Worm (Caenorhabditis elegans) whole organism, L2 larva: ENCODE measurements around the gene lin-3.

Experiments
- C34F6.9 ChIP-seq: fragments of 150-350 bp; optimal IDR thresholded peaks from 2 replicates; lab custom pipeline; 2014; ENCODE audit warnings: missing biosample characterization, missing genetic modification characterization
- R02D3.7 ChIP-seq: fragments of 150-350 bp; optimal IDR thresholded peaks from 2 replicates; lab custom pipeline; 2014; ENCODE audit warnings: missing biosample characterization, missing genetic modification characterization
- ZK546.5 ChIP-seq: sonication (generic microtip); optimal IDR thresholded peaks from 2 replicates; lab custom pipeline; 2017; ENCODE audit warnings: missing biosample characterization, missing genetic modification characterization
- alr-1 ChIP-seq: fragments of 150-350 bp; optimal IDR thresholded peaks from 2 replicates; lab custom pipeline; 2014; ENCODE audit warnings: missing biosample characterization, missing genetic modification characterization
- blmp-1 ChIP-seq: sonication (generic microtip); optimal IDR thresholded peaks from 2 replicates; lab custom pipeline; 2017; ENCODE audit warnings: missing genetic modification characterization, mild to moderate bottlenecking, missing compliant biosample characterization, antibody characterized with exemption, moderate library complexity; ENCODE audit not compliant: insufficient read depth
- ceh-16 ChIP-seq: fragments of 150-350 bp; optimal IDR thresholded peaks from 2 replicates; lab custom pipeline; 2014; ENCODE audit warnings: missing biosample characterization, missing genetic modification characterization
- crh-2 ChIP-seq: sonication (generic microtip); optimal IDR thresholded peaks from 2 replicates; lab custom pipeline; 2017; ENCODE audit warnings: missing biosample characterization, missing genetic modification characterization
- dmd-4 ChIP-seq: sonication (generic microtip); optimal IDR thresholded peaks from 2 replicates; lab custom pipeline; 2017; ENCODE audit warnings: missing biosample characterization, missing genetic modification characterization
- egl-27 ChIP-seq: sonication (generic microtip); optimal IDR thresholded peaks from 3 replicates; lab custom pipeline; 2017; ENCODE audit warnings: missing biosample characterization, missing genetic modification reagents, missing genetic modification characterization
- lin-13 ChIP-seq: fragments of 150-350 bp; optimal IDR thresholded peaks from 2 replicates; lab custom pipeline; 2014; ENCODE audit warnings: missing biosample characterization, missing genetic modification reagents, missing genetic modification characterization
- lin-39 ChIP-seq: fragments of 150-350 bp; optimal IDR thresholded peaks from 2 replicates; lab custom pipeline; 2014; ENCODE audit warnings: missing biosample characterization, missing genetic modification reagents, missing genetic modification characterization
- lsy-2 ChIP-seq, 2 experiments: fragments of 150-350 bp in 1 of 2; sonication (generic microtip) in 1 of 2; optimal IDR thresholded peaks; 2 replicates each; lab custom pipeline; 2014 to 2017; ENCODE audit warnings: missing biosample characterization in 2 of 2, missing genetic modification characterization in 2 of 2
- mab-5 ChIP-seq: fragments of 150-350 bp; optimal IDR thresholded peaks from 2 replicates; lab custom pipeline; 2014; ENCODE audit warnings: missing biosample characterization, missing genetic modification characterization
- mbf-1 ChIP-seq: sonication (generic microtip); optimal IDR thresholded peaks from 2 replicates; lab custom pipeline; 2017; ENCODE audit warnings: missing biosample characterization, missing genetic modification characterization
- nhr-10 ChIP-seq: sonication (generic microtip); optimal IDR thresholded peaks from 2 replicates; lab custom pipeline; 2017; ENCODE audit warnings: missing biosample characterization, missing genetic modification characterization
- nhr-11 ChIP-seq: fragments of 150-350 bp; optimal IDR thresholded peaks from 2 replicates; lab custom pipeline; 2014; ENCODE audit warnings: missing biosample characterization, missing genetic modification characterization
- nhr-12 ChIP-seq: fragments of 150-350 bp; optimal IDR thresholded peaks from 2 replicates; lab custom pipeline; 2014; ENCODE audit warnings: missing biosample characterization, missing genetic modification characterization
- nhr-129 ChIP-seq: fragments of 150-350 bp; optimal IDR thresholded peaks from 2 replicates; lab custom pipeline; 2014; ENCODE audit warnings: missing biosample characterization, missing genetic modification characterization
- nhr-21 ChIP-seq: fragments of 150-350 bp; optimal IDR thresholded peaks from 2 replicates; lab custom pipeline; 2014; ENCODE audit warnings: missing biosample characterization, missing genetic modification characterization
- nhr-23 ChIP-seq: fragments of 150-350 bp; optimal IDR thresholded peaks from 2 replicates; lab custom pipeline; 2014; ENCODE audit warnings: missing biosample characterization, missing genetic modification reagents, missing genetic modification characterization
- nhr-25 ChIP-seq: fragments of 150-350 bp; sonication (generic microtip); optimal IDR thresholded peaks from 3 replicates; lab custom pipeline; 2014; ENCODE audit warnings: missing biosample characterization, missing genetic modification characterization
- nhr-6 ChIP-seq: fragments of 150-350 bp; optimal IDR thresholded peaks from 2 replicates; lab custom pipeline; 2014; ENCODE audit warnings: missing biosample characterization, missing genetic modification characterization
- nhr-77 ChIP-seq: fragments of 150-350 bp; optimal IDR thresholded peaks from 2 replicates; lab custom pipeline; 2014; ENCODE audit warnings: missing biosample characterization, missing genetic modification characterization
- peb-1 ChIP-seq: fragments of 150-350 bp; optimal IDR thresholded peaks from 2 replicates; lab custom pipeline; 2014; ENCODE audit warnings: missing biosample characterization, missing genetic modification characterization
- sem-4 ChIP-seq: fragments of 150-350 bp; optimal IDR thresholded peaks from 2 replicates; lab custom pipeline; 2014; ENCODE audit warnings: missing biosample characterization, missing genetic modification reagents, missing genetic modification characterization
- skn-1 ChIP-seq: sonication (generic microtip); optimal IDR thresholded peaks from 2 replicates; lab custom pipeline; 2017; ENCODE audit warnings: missing biosample characterization, missing genetic modification characterization
- sma-3 ChIP-seq: sonication (generic microtip); optimal IDR thresholded peaks from 2 replicates; lab custom pipeline; 2016; ENCODE audit warnings: missing genetic modification reagents, missing genetic modification characterization, missing compliant biosample characterization
- sma-9 ChIP-seq, 2 experiments: fragments of 150-350 bp in 1 of 2; sonication (generic microtip) in 1 of 2; optimal IDR thresholded peaks; 2 replicates each; lab custom pipeline; 2014 to 2016; ENCODE audit warnings: missing genetic modification characterization in 2 of 2, mild to moderate bottlenecking in 1 of 2, missing biosample characterization in 1 of 2, missing compliant biosample characterization in 1 of 2, missing genetic modification reagents in 1 of 2, moderate library complexity in 1 of 2
- unc-39 ChIP-seq: fragments of 150-350 bp; optimal IDR thresholded peaks from 2 replicates; lab custom pipeline; 2014; ENCODE audit warnings: missing biosample characterization, missing genetic modification characterization
- ztf-1 ChIP-seq: fragments of 200-800 bp; sonication (Bioruptor generic); conservative IDR thresholded peaks from 2 replicates; pipeline ENCODE4 v1.3.6; 2022; ENCODE audit warnings: missing genetic modification characterization, missing compliant biosample characterization
- ztf-11 ChIP-seq: sonication (generic microtip); optimal IDR thresholded peaks from 2 replicates; lab custom pipeline; 2017; ENCODE audit warnings: missing biosample characterization, missing genetic modification characterization
- ztf-4 ChIP-seq: fragments of 150-350 bp; optimal IDR thresholded peaks from 2 replicates; lab custom pipeline; 2014; ENCODE audit warnings: missing biosample characterization, missing genetic modification characterization

Gene lin-3

DNA sequence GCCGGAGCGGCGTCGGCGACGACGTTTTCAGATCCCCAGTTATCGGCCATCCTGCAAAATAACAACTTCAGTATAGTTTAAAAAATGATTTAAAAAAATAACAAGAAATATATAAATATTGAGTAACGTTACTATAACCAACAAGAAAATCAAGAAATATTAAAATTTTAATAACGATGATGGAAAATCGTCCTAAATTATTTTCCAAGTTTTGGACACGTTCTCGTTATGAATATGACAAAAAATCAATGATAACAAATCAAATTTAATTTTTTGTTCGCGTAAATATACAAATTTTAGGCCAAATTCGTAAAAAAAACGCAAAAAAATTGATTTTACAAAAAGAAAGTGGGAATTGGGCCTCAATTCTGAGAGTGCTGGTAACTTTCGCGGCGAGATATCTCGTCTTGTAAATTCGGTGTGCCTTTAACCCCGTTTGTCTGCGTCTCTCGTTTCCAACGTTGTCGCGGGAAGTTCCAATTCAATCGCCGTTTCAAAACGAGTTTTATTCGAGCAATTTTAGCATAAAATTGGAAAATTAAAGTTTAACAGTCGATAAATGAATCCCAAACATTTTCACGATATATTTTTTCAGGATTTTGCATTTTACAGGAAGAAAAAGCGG is 57.0 kb downstream of the lin-3 start, which contains the start of gene rps-5 (continued):
- TF ChIP-seq blmp-1 (tag; lab: Kevin White, UChicago), result no peak
- peak; percentile 41 for TF ChIP-seq sma-9 (GFP tag; optimal IDR thresholded peaks at IDR 0.05; lab: Kevin White, UChicago)
- TF ChIP-seq sma-9 (tag; optimal IDR thresholded peaks at IDR 0.05; lab: Kevin White, UChicago), result no peak
- peak; percentile 14 for TF ChIP-seq mab-5 (tag; lab: Kevin White, UChicago)
- TF ChIP-seq lin-13 (GFP tag; lab: Kevin White, UChicago), result peak; percentile 61
- no peak for TF ChIP-seq unc-39 (tag; lab: Kevin White, UChicago)
- TF ChIP-seq nhr-25, result peak; percentile 59
- TF ChIP-seq lin-39 (tag; lab: Kevin White, UChicago), result no peak
- no peak for TF ChIP-seq ceh-16 (tag; lab: Kevin White, UChicago)
- no peak for TF ChIP-seq egl-27 (tag; lab: Kevin White, UChicago)
- TF ChIP-seq alr-1 (tag; lab: Kevin White, UChicago), result no peak
- TF ChIP-seq ztf-11, result no peak
- TF ChIP-seq C34F6.9 (tag; lab: Kevin White, UChicago), result peak; percentile 71
- TF ChIP-seq ZK546.5 (tag; lab: Kevin White, UChicago), result peak; percentile 15
- TF ChIP-seq sma-3 (GFP tag; lab: Kevin White, UChicago), result peak; percentile 22
- no peak for TF ChIP-seq nhr-23 (tag; lab: Kevin White, UChicago)
- no peak for TF ChIP-seq nhr-10 (tag; lab: Kevin White, UChicago)
- TF ChIP-seq nhr-11 (tag; lab: Kevin White, UChicago), result no peak
- no peak for TF ChIP-seq peb-1 (tag; lab: Kevin White, UChicago)
- peak; percentile 65 for TF ChIP-seq crh-2 (tag; lab: Kevin White, UChicago)
- TF ChIP-seq ztf-4 (tag; lab: Kevin White, UChicago), result no peak

DNA sequence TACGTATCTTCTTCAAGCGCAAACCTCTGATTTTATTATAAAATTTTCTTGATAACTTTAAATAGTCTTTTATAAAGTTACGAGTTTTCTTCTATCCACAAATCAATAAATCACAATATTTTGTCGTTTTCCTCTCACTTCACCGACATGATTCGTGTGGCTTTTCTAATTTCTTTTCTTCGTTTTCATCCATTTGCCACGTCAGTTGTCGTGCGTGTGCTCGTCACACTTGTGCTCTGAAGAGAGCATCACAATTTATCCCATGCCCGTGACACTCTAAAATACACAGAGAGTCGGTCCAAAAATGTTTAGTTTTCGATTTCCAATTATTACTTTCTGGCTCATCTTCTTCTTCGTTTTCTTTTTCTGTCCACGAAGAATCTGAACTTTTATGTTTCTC is 57.8 kb downstream of the lin-3 start:
- TF ChIP-seq lsy-2 (tag; optimal IDR thresholded peaks at IDR 0.05; lab: Kevin White, UChicago) (peak in 1 of 2 experiments; percentile 21), nhr-6 (tag; lab: Kevin White, UChicago) (no peak), nhr-12 (no peak), R02D3.7 (no peak), nhr-129 (tag; lab: Kevin White, UChicago) (peak; percentile 44), C34F6.9 (tag; lab: Kevin White, UChicago) (no peak), crh-2 (tag; lab: Kevin White, UChicago) (peak; percentile 49), nhr-77 (tag; lab: Kevin White, UChicago) (no peak), sem-4 (tag; lab: Kevin White, UChicago) (no peak)

DNA sequence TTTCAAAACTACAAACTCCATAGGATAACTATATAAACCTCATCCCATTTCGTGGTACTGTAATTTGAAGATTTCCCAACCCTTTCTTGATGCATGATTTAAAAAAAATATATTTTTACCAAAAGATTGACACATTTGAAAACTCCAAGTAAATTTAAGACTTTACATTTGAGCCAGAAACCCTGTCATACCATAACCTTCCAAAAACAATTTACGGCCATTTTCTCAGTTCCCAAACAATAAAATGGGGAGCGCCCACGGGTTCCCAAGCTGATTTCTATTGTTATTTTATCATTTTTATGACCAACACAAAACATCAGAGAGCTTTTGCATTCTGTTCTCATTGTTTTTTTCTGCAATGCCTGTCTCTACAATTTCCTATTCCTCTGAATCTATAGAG is 58.5 kb downstream of the lin-3 start, which contains the start of gene clc-9:
Gene clc-9 (plus strand): TSS at position 301 of the 400 bp plus-strand sequence.
- TF ChIP-seq alr-1 (tag; lab: Kevin White, UChicago) (no peak), nhr-12 (no peak), mab-5 (tag; lab: Kevin White, UChicago) (no peak), sem-4 (tag; lab: Kevin White, UChicago) (no peak), C34F6.9 (tag; lab: Kevin White, UChicago) (no peak), sma-3 (GFP tag; lab: Kevin White, UChicago) (no peak), ztf-1 (GFP tag; lab: Robert Waterston, UW) (no peak), peb-1 (tag; lab: Kevin White, UChicago) (no peak), skn-1 (tag; lab: Kevin White, UChicago) (no peak), nhr-25 (no peak), lin-39 (tag; lab: Kevin White, UChicago) (no peak), nhr-10 (tag; lab: Kevin White, UChicago) (no peak), lsy-2 (tag; optimal IDR thresholded peaks at IDR 0.05; lab: Kevin White, UChicago) (no peak), mbf-1 (tag; lab: Kevin White, UChicago) (no peak), dmd-4 (tag; lab: Kevin White, UChicago) (no peak), nhr-21 (tag; lab: Kevin White, UChicago) (no peak), ztf-4 (tag; lab: Kevin White, UChicago) (no peak)
